Worm (Caenorhabditis elegans) whole organism, L1 larva: ENCODE measurements around the gene F25F2.1.
A peak's percentile ranks its signal among the peaks of the same experiment; 100 is the strongest.

Experiments used
- C16A3.4 ChIP-seq: fragments of 150-350 bp; optimal IDR thresholded peaks from 2 replicates; lab custom pipeline; 2014; ENCODE audit warnings: missing biosample characterization, missing genetic modification characterization
- alr-1 ChIP-seq: fragments of 200-800 bp; sonication (Bioruptor generic); optimal IDR thresholded peaks from 2 replicates; lab custom pipeline; 2018; ENCODE audit warnings: borderline replicate concordance, mild to moderate bottlenecking, missing genetic modification characterization, missing compliant biosample characterization
- aly-2 ChIP-seq: fragments of 150-350 bp; optimal IDR thresholded peaks from 2 replicates; lab custom pipeline; 2014; ENCODE audit warnings: missing biosample characterization, missing genetic modification characterization
- ama-1 ChIP-seq: fragments of 150-350 bp; optimal IDR thresholded peaks from 2 replicates; lab custom pipeline; 2014
- blmp-1 ChIP-seq: fragments of 150-350 bp; optimal IDR thresholded peaks from 2 replicates; lab custom pipeline; 2014; ENCODE audit warnings: missing biosample characterization, missing genetic modification characterization
- ceh-82 ChIP-seq, 3 experiments: fragments of 150-350 bp in 1 of 3; sonication (generic microtip) in 2 of 3; optimal IDR thresholded peaks; 2 replicates each; lab custom pipeline; 2014 to 2017; ENCODE audit warnings: missing biosample characterization in 3 of 3, missing genetic modification characterization in 3 of 3
- dpl-1 ChIP-seq, 3 experiments: fragments of 150-350 bp in 2 of 3; sonication (generic microtip) in 1 of 3; optimal IDR thresholded peaks; 2 replicates each; lab custom pipeline; 2014 to 2017; ENCODE audit warnings: missing biosample characterization in 3 of 3, missing genetic modification characterization in 3 of 3, missing genetic modification reagents in 3 of 3
- dsc-1 ChIP-seq: sonication (generic microtip); optimal IDR thresholded peaks from 2 replicates; lab custom pipeline; 2016; ENCODE audit warnings: mild to moderate bottlenecking, missing genetic modification characterization, missing compliant biosample characterization
- efl-1 ChIP-seq, 4 experiments: fragments of 150-350 bp; optimal IDR thresholded peaks in 3 of 4; peaks in 1 of 4; 1 replicate in 1 of 4; 2 replicates in 3 of 4; lab custom pipeline; 2014; ENCODE audit warnings: missing biosample characterization in 2 of 4, missing genetic modification characterization in 2 of 4, missing genetic modification reagents in 2 of 4
- egl-13 ChIP-seq: sonication (generic microtip); optimal IDR thresholded peaks from 2 replicates; lab custom pipeline; 2016; ENCODE audit warnings: missing genotype, missing genetic modification reagents, missing genetic modification characterization, missing compliant biosample characterization
- egl-27 ChIP-seq, 2 experiments: fragments of 150-350 bp in 1 of 2; sonication (generic microtip); optimal IDR thresholded peaks; 3 replicates each; lab custom pipeline; 2017 to 2018; ENCODE audit warnings: missing biosample characterization in 2 of 2, missing genetic modification characterization in 2 of 2, missing genetic modification reagents in 2 of 2
- elt-2 ChIP-seq: sonication (generic microtip); optimal IDR thresholded peaks from 2 replicates; lab custom pipeline; 2016; ENCODE audit warnings: missing genetic modification characterization, mild to moderate bottlenecking, inconsistent platforms, missing compliant biosample characterization, missing genetic modification reagents
- elt-3 ChIP-seq, 6 experiments: fragments of 150-350 bp in 1 of 6; sonication (generic microtip); optimal IDR thresholded peaks; 2 replicates each; lab custom pipeline; 2017 to 2018; ENCODE audit warnings: missing biosample characterization in 6 of 6, missing genetic modification characterization in 6 of 6, inconsistent platforms in 1 of 6
- fkh-10 ChIP-seq: sonication (generic microtip); optimal IDR thresholded peaks from 2 replicates; lab custom pipeline; 2017; ENCODE audit warnings: missing biosample characterization, missing genetic modification reagents, missing genetic modification characterization
- fkh-8 ChIP-seq: sonication (generic microtip); optimal IDR thresholded peaks from 2 replicates; lab custom pipeline; 2016; ENCODE audit warnings: mild to moderate bottlenecking, missing genetic modification characterization, missing compliant biosample characterization
- fos-1 ChIP-seq: fragments of 150-350 bp; optimal IDR thresholded peaks from 2 replicates; lab custom pipeline; 2014; ENCODE audit warnings: missing biosample characterization, missing genetic modification characterization
- irx-1 ChIP-seq: sonication (generic microtip); optimal IDR thresholded peaks from 2 replicates; lab custom pipeline; 2016; ENCODE audit warnings: missing genetic modification characterization, missing compliant biosample characterization
- isw-1 ChIP-seq: fragments of 200-800 bp; sonication (Bioruptor generic); IDR thresholded peaks from 2 replicates; pipeline ENCODE4 v1.3.6; 2022; ENCODE audit warnings: missing genetic modification characterization, missing compliant biosample characterization
- lin-14 ChIP-seq: fragments of 200-800 bp; sonication (Bioruptor generic); optimal IDR thresholded peaks from 2 replicates; lab custom pipeline; 2018; ENCODE audit warnings: mild to moderate bottlenecking, missing genetic modification characterization, moderate library complexity, missing compliant biosample characterization
- lin-35 ChIP-seq, 2 experiments: fragments of 150-350 bp; optimal IDR thresholded peaks; 2 replicates each; lab custom pipeline; 2014; ENCODE audit warnings: missing biosample characterization in 2 of 2, missing genetic modification characterization in 2 of 2, missing genetic modification reagents in 2 of 2
- lsy-2 ChIP-seq, 2 experiments: fragments of 150-350 bp; optimal IDR thresholded peaks; 2 replicates each; lab custom pipeline; 2014; ENCODE audit warnings: missing biosample characterization in 2 of 2, missing genetic modification characterization in 2 of 2
- mdl-1 ChIP-seq, 2 experiments: fragments of 150-350 bp; optimal IDR thresholded peaks; 2 replicates each; lab custom pipeline; 2014 to 2017; ENCODE audit warnings: missing biosample characterization in 2 of 2, missing genetic modification characterization in 2 of 2, inconsistent platforms in 1 of 2
- mep-1 ChIP-seq: fragments of 150-350 bp; optimal IDR thresholded peaks from 2 replicates; lab custom pipeline; 2014; ENCODE audit warnings: missing biosample characterization, missing genetic modification characterization
- nhr-12 ChIP-seq: sonication (generic microtip); optimal IDR thresholded peaks from 2 replicates; lab custom pipeline; 2017; ENCODE audit warnings: missing biosample characterization, missing genetic modification characterization
- nhr-20 ChIP-seq: sonication (generic microtip); optimal IDR thresholded peaks from 2 replicates; lab custom pipeline; 2016; ENCODE audit warnings: mild to moderate bottlenecking, missing genetic modification characterization, missing compliant biosample characterization
- nhr-237 ChIP-seq: fragments of 150-350 bp; optimal IDR thresholded peaks from 2 replicates; lab custom pipeline; 2014; ENCODE audit warnings: missing biosample characterization, missing genetic modification characterization
- nhr-47 ChIP-seq: sonication (generic microtip); optimal IDR thresholded peaks from 2 replicates; lab custom pipeline; 2016; ENCODE audit warnings: mild to moderate bottlenecking, missing genetic modification characterization, moderate library complexity, missing compliant biosample characterization
- nhr-71 ChIP-seq: sonication (generic microtip); optimal IDR thresholded peaks from 2 replicates; lab custom pipeline; 2016; ENCODE audit warnings: mild to moderate bottlenecking, missing genetic modification characterization, moderate library complexity, missing compliant biosample characterization
- nhr-77 ChIP-seq: fragments of 150-350 bp; optimal IDR thresholded peaks from 2 replicates; lab custom pipeline; 2014; ENCODE audit warnings: missing biosample characterization, missing genetic modification characterization
- nhr-90 ChIP-seq: sonication (generic microtip); optimal IDR thresholded peaks from 2 replicates; lab custom pipeline; 2016; ENCODE audit warnings: mild to moderate bottlenecking, missing genetic modification characterization, missing compliant biosample characterization; ENCODE audit not compliant: poor library complexity
- pag-3 ChIP-seq: sonication (generic microtip); optimal IDR thresholded peaks from 2 replicates; lab custom pipeline; 2017; ENCODE audit warnings: missing genetic modification characterization, mild to moderate bottlenecking, missing compliant biosample characterization, antibody characterized with exemption, borderline replicate concordance; ENCODE audit not compliant: insufficient read depth
- pqm-1 ChIP-seq: sonication (generic microtip); optimal IDR thresholded peaks from 3 replicates; lab custom pipeline; 2017; ENCODE audit warnings: missing biosample characterization, missing genetic modification characterization
- rnt-1 ChIP-seq: sonication (generic microtip); optimal IDR thresholded peaks from 2 replicates; lab custom pipeline; 2016; ENCODE audit warnings: mild to moderate bottlenecking, missing genetic modification characterization, moderate library complexity, missing compliant biosample characterization
- skn-1 ChIP-seq: fragments of 150-350 bp; optimal IDR thresholded peaks from 2 replicates; lab custom pipeline; 2014; ENCODE audit warnings: missing biosample characterization, missing genetic modification characterization
- snu-23 ChIP-seq: sonication (generic microtip); optimal IDR thresholded peaks from 2 replicates; lab custom pipeline; 2016; ENCODE audit warnings: missing genetic modification characterization, missing compliant biosample characterization
- swsn-7 ChIP-seq: sonication (generic microtip); optimal IDR thresholded peaks from 2 replicates; lab custom pipeline; 2016; ENCODE audit warnings: missing genetic modification characterization, missing compliant biosample characterization
- tbx-2 ChIP-seq: sonication (generic microtip); optimal IDR thresholded peaks from 2 replicates; lab custom pipeline; 2016; ENCODE audit warnings: missing genetic modification characterization, missing compliant biosample characterization
- tlp-1 ChIP-seq: fragments of 150-350 bp; optimal IDR thresholded peaks from 2 replicates; lab custom pipeline; 2014; ENCODE audit warnings: missing biosample characterization, missing genetic modification characterization
- unc-86 ChIP-seq: sonication (generic microtip); optimal IDR thresholded peaks from 2 replicates; lab custom pipeline; 2016; ENCODE audit warnings: missing genetic modification characterization, missing compliant biosample characterization
- vab-15 ChIP-seq: sonication (generic microtip); optimal IDR thresholded peaks from 2 replicates; lab custom pipeline; 2017; ENCODE audit warnings: missing genotype, mild to moderate bottlenecking, missing genetic modification characterization, missing compliant biosample characterization
- xbp-1 ChIP-seq: sonication (generic microtip); optimal IDR thresholded peaks from 2 replicates; lab custom pipeline; 2016; ENCODE audit warnings: missing genetic modification characterization, missing compliant biosample characterization
- zag-1 ChIP-seq: fragments of 150-350 bp; optimal IDR thresholded peaks from 2 replicates; lab custom pipeline; 2014; ENCODE audit warnings: missing biosample characterization, missing genetic modification characterization
- ztf-11 ChIP-seq, 2 experiments: sonication (generic microtip); optimal IDR thresholded peaks; 2 replicates each; lab custom pipeline; 2016 to 2017; ENCODE audit warnings: missing genetic modification characterization in 2 of 2, missing biosample characterization in 1 of 2, missing compliant biosample characterization in 1 of 2
- ztf-4 ChIP-seq: fragments of 150-350 bp; optimal IDR thresholded peaks from 2 replicates; lab custom pipeline; 2014; ENCODE audit warnings: missing biosample characterization, missing genetic modification characterization

Gene F25F2.1

ce11 chrIII:4498938-4499337 is 9.7 kb upstream of the F25F2.1 start, which contains the start of the genes C07G2.5 and atf-7:
Gene C07G2.5 (minus strand): TSS chrIII:4499038.
Gene atf-7 (minus strand): TSS chrIII:4499045.
- TF ChIP-seq skn-1 (tag; lab: Kevin White, UChicago) (no peak), mdl-1 (tag; optimal IDR thresholded peaks at IDR 0.05; lab: Kevin White, UChicago) (no peak), vab-15 (no peak), lin-14 (GFP tag; lab: Kevin White, UChicago) (no peak), nhr-90 (tag; lab: Kevin White, UChicago) (no peak), nhr-237 (tag; lab: Kevin White, UChicago) (no peak)

- no peak for TF ChIP-seq efl-1 (optimal IDR thresholded peaks at IDR 0.05; lab: Kevin White, UChicago)
- peak in 1 of 2 experiments; percentile 58 for TF ChIP-seq efl-1 (GFP tag; optimal IDR thresholded peaks at IDR 0.05 in 1 of 2; lab: Kevin White, UChicago)
- peak; percentile 15 for TF ChIP-seq nhr-20 (tag; lab: Kevin White, UChicago)
- TF ChIP-seq lin-14 (GFP tag; lab: Kevin White, UChicago), result no peak
- TF ChIP-seq elt-2 (tag; lab: Kevin White, UChicago), result peak; percentile 31
- TF ChIP-seq elt-3 (tag; optimal IDR thresholded peaks at IDR 0.05; lab: Kevin White, UChicago), result peak in 4 of 6 experiments; percentile 10 to 22 (median 17)
- no peak for TF ChIP-seq egl-13 (tag; lab: Kevin White, UChicago)
- peak; percentile 11 for TF ChIP-seq nhr-71
- TF ChIP-seq pqm-1, result peak; percentile 77
Observed at ce11 chrIII:4502559-4503240, 6.0 kb upstream of the F25F2.1 start.

DNA sequence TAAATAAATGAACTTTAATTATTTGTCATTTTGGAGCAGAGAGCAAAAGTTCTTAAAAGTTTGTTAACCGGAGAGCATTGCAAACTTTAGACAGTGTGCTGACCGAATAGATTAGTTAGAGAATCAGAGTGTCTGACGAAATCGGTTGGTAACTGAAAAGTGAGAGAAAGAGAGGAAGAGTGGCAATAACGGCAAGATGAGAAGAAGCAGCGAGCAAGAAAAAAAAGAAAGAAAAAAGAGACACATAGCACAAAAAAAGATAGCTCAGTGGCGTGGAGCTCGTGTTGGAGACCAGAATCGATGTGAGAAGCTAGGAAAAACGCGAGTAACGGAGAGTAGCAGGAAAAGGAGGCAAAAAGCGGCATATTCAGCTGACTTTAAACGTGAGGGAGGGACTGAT is 4.3 kb upstream of the F25F2.1 start:
- peak; percentile 50 for TF ChIP-seq tbx-2 (tag; lab: Kevin White, UChicago)
- peak; percentile 86 for TF ChIP-seq lin-14 (GFP tag; lab: Kevin White, UChicago)
- TF ChIP-seq fkh-8 (tag; lab: Kevin White, UChicago), result peak; percentile 88
- peak; percentile 32 for TF ChIP-seq aly-2
- TF ChIP-seq tlp-1 (tag; lab: Kevin White, UChicago), result no peak
- TF ChIP-seq nhr-47 (tag; lab: Kevin White, UChicago), result peak; percentile 60
- peak; percentile 71 for TF ChIP-seq nhr-71
- peak; percentile 14 to 28 (median 24) for TF ChIP-seq dpl-1 (GFP tag; optimal IDR thresholded peaks at IDR 0.05; lab: Kevin White, UChicago)
- peak; percentile 44 for TF ChIP-seq fos-1 (tag; lab: Kevin White, UChicago)
- peak; percentile 49 for TF ChIP-seq mep-1 (tag; lab: Kevin White, UChicago)
- peak in 1 of 2 experiments; percentile 34 for TF ChIP-seq mdl-1 (tag; optimal IDR thresholded peaks at IDR 0.05; lab: Kevin White, UChicago)
- TF ChIP-seq dsc-1 (tag; lab: Kevin White, UChicago), result peak; percentile 63
- TF ChIP-seq swsn-7, result peak; percentile 58
- TF ChIP-seq nhr-77 (tag; lab: Kevin White, UChicago), result peak; percentile 56
- TF ChIP-seq ztf-4, result no peak
- TF ChIP-seq isw-1 (GFP tag; lab: Robert Waterston, UW), result peak; percentile 21; the same call in 1 of the 2 replicates
- peak; percentile 8 for TF ChIP-seq unc-86 (tag; lab: Kevin White, UChicago)
- no peak for TF ChIP-seq alr-1
- peak; percentile 42 to 49 for TF ChIP-seq efl-1 (optimal IDR thresholded peaks at IDR 0.05; lab: Kevin White, UChicago)
- TF ChIP-seq efl-1 (GFP tag; optimal IDR thresholded peaks at IDR 0.05 in 1 of 2; lab: Kevin White, UChicago), result peak in 1 of 2 experiments; percentile 24
- TF ChIP-seq ama-1 (lab: Kevin White, UChicago), result no peak
- peak; percentile 5 to 70 (median 33) for TF ChIP-seq ceh-82 (tag; optimal IDR thresholded peaks at IDR 0.05; lab: Kevin White, UChicago)
- TF ChIP-seq nhr-12 (tag; lab: Kevin White, UChicago), result no peak
- TF ChIP-seq fkh-10 (GFP tag; lab: Kevin White, UChicago), result peak; percentile 54
- TF ChIP-seq C16A3.4 (tag; lab: Kevin White, UChicago), result peak; percentile 31
- peak; percentile 29 for TF ChIP-seq nhr-237 (tag; lab: Kevin White, UChicago)
- TF ChIP-seq egl-27 (tag; optimal IDR thresholded peaks at IDR 0.05; lab: Kevin White, UChicago), result peak in 1 of 2 experiments; percentile 13
- TF ChIP-seq irx-1 (tag; lab: Kevin White, UChicago), result peak; percentile 45
- TF ChIP-seq skn-1 (tag; lab: Kevin White, UChicago), result peak; percentile 74
- no peak for TF ChIP-seq pag-3
- TF ChIP-seq lin-35 (GFP tag; optimal IDR thresholded peaks at IDR 0.05; lab: Kevin White, UChicago), result peak in 1 of 2 experiments; percentile 51
- TF ChIP-seq zag-1, result no peak
- peak; percentile 50 for TF ChIP-seq snu-23
- peak; percentile 41 for TF ChIP-seq rnt-1 (tag; lab: Kevin White, UChicago)
- no peak for TF ChIP-seq ztf-11 (tag; optimal IDR thresholded peaks at IDR 0.05; lab: Kevin White, UChicago)
- TF ChIP-seq blmp-1 (tag; lab: Kevin White, UChicago), result no peak
- peak; percentile 45 for TF ChIP-seq xbp-1 (tag; lab: Kevin White, UChicago)
- TF ChIP-seq lsy-2 (tag; optimal IDR thresholded peaks at IDR 0.05; lab: Kevin White, UChicago), result peak in 1 of 2 experiments; percentile 83
- TF ChIP-seq nhr-20 (tag; lab: Kevin White, UChicago), result peak; percentile 25
